Fruit fly (Drosophila melanogaster) whole organism, embryonic: ENCODE data around the gene thoc6.

Experiments
- Bteb2 ChIP-seq: fragments of 200-800 bp; sonication (Bioruptor generic); optimal IDR thresholded peaks from 2 replicates; lab custom pipeline; 2016; ENCODE audit warnings: missing biosample characterization, missing genetic modification characterization
- CG1024 ChIP-seq: fragments of 200-800 bp; sonication (Bioruptor generic); IDR thresholded peaks from 2 replicates; pipeline ENCODE4 v1.3.6; 2022; ENCODE audit warnings: missing biosample characterization, missing genetic modification characterization
- CG10267 ChIP-seq: fragments of 200-800 bp; sonication (Bioruptor generic); optimal IDR thresholded peaks from 2 replicates; lab custom pipeline; 2018; ENCODE audit warnings: missing biosample characterization, mild to moderate bottlenecking, missing genetic modification characterization, moderate library complexity
- CG10366 ChIP-seq: fragments of 200-800 bp; sonication (Bioruptor generic); IDR thresholded peaks from 2 replicates; pipeline ENCODE4 v1.3.6; 2022; ENCODE audit warnings: missing biosample characterization, missing genetic modification characterization
- CG12071 ChIP-seq: fragments of 200-800 bp; sonication (Bioruptor generic); optimal IDR thresholded peaks from 3 replicates; lab custom pipeline; 2018; ENCODE audit warnings: missing biosample characterization, mild to moderate bottlenecking, missing genetic modification characterization
- CG12769 ChIP-seq: fragments of 200-800 bp; sonication (Bioruptor generic); optimal IDR thresholded peaks from 2 replicates; lab custom pipeline; 2019; ENCODE audit warnings: missing biosample characterization, mild to moderate bottlenecking, missing genetic modification characterization, moderate library complexity
- CG15011 ChIP-seq: fragments of 200-800 bp; sonication (Bioruptor generic); optimal IDR thresholded peaks from 3 replicates; lab custom pipeline; 2018; ENCODE audit warnings: missing biosample characterization, mild to moderate bottlenecking, missing genetic modification characterization
- CG15269 ChIP-seq: fragments of 200-800 bp; sonication (Bioruptor generic); optimal IDR thresholded peaks from 2 replicates; lab custom pipeline; 2018; ENCODE audit warnings: missing biosample characterization, mild to moderate bottlenecking, missing genetic modification characterization, moderate library complexity
- CG1529 ChIP-seq: fragments of 200-800 bp; sonication (Bioruptor generic); optimal IDR thresholded peaks from 3 replicates; lab custom pipeline; 2018; ENCODE audit warnings: missing biosample characterization, missing genetic modification characterization
- CG15514 ChIP-seq: fragments of 200-800 bp; sonication (Bioruptor generic); optimal IDR thresholded peaks from 3 replicates; lab custom pipeline; 2017; ENCODE audit warnings: missing biosample characterization, missing genetic modification characterization, mild to moderate bottlenecking, moderate library complexity, missing genetic modification reagents
- CG16863 ChIP-seq: fragments of 200-800 bp; sonication (Bioruptor generic); optimal IDR thresholded peaks from 3 replicates; lab custom pipeline; 2016; ENCODE audit warnings: missing biosample characterization, missing genetic modification characterization
- CG18262 ChIP-seq: fragments of 200-800 bp; optimal IDR thresholded peaks from 3 replicates; lab custom pipeline; 2019; ENCODE audit warnings: missing biosample characterization, mild to moderate bottlenecking, missing genetic modification characterization, moderate library complexity
- CG18476 ChIP-seq: fragments of 200-800 bp; sonication (Bioruptor generic); optimal IDR thresholded peaks from 2 replicates; lab custom pipeline; 2016; ENCODE audit warnings: missing biosample characterization, mild to moderate bottlenecking, missing genetic modification characterization
- CG31365 ChIP-seq: fragments of 200-800 bp; sonication (Bioruptor generic); optimal IDR thresholded peaks from 2 replicates; lab custom pipeline; 2018; ENCODE audit warnings: missing biosample characterization, mild to moderate bottlenecking, missing genetic modification characterization
- CG34224 ChIP-seq: fragments of 200-800 bp; sonication (Bioruptor generic); IDR thresholded peaks from 3 replicates; pipeline ENCODE4 v1.3.6; 2022; ENCODE audit warnings: missing biosample characterization, missing genetic modification characterization; ENCODE audit not compliant: partially characterized antibody
- CG4707 ChIP-seq: fragments of 200-800 bp; sonication (Bioruptor generic); optimal IDR thresholded peaks from 2 replicates; lab custom pipeline; 2018; ENCODE audit warnings: missing biosample characterization, mild to moderate bottlenecking, missing genetic modification characterization, moderate library complexity
- CG7963 ChIP-seq: fragments of 200-800 bp; sonication (Bioruptor generic); IDR thresholded peaks from 3 replicates; pipeline ENCODE4 v1.3.6; 2022; ENCODE audit warnings: missing biosample characterization, missing genetic modification characterization; ENCODE audit not compliant: partially characterized antibody
- CG7987 ChIP-seq: fragments of 200-800 bp; sonication (Bioruptor generic); optimal IDR thresholded peaks from 2 replicates; lab custom pipeline; 2018; ENCODE audit warnings: missing biosample characterization, mild to moderate bottlenecking, missing genetic modification characterization, moderate library complexity
- CG8388 ChIP-seq: fragments of 200-800 bp; sonication (Bioruptor generic); optimal IDR thresholded peaks from 2 replicates; lab custom pipeline; 2019; ENCODE audit warnings: missing biosample characterization, mild to moderate bottlenecking, missing genetic modification characterization, moderate library complexity
- CTCF ChIP-seq: fragments of 200-800 bp; sonication (Bioruptor generic); optimal IDR thresholded peaks from 2 replicates; lab custom pipeline; 2017; ENCODE audit warnings: missing biosample characterization, mild to moderate bottlenecking, missing genetic modification characterization, moderate library complexity
- CoRest ChIP-seq: fragments of 200-800 bp; sonication (Bioruptor generic); optimal IDR thresholded peaks from 3 replicates; lab custom pipeline; 2018; ENCODE audit warnings: missing biosample characterization, mild to moderate bottlenecking, missing genetic modification characterization, moderate library complexity
- Deaf1 ChIP-seq: fragments of 200-800 bp; optimal IDR thresholded peaks from 3 replicates; lab custom pipeline; 2019; ENCODE audit warnings: missing biosample characterization, mild to moderate bottlenecking, missing genetic modification characterization, moderate library complexity
- Dp ChIP-seq: fragments of 200-800 bp; sonication (Bioruptor generic); optimal IDR thresholded peaks from 2 replicates; lab custom pipeline; 2018; ENCODE audit warnings: missing biosample characterization, mild to moderate bottlenecking, missing genetic modification characterization, moderate library complexity
- HLH3B ChIP-seq: fragments of 200-800 bp; sonication (Bioruptor generic); IDR thresholded peaks from 2 replicates; pipeline ENCODE4 v1.3.6; 2022; ENCODE audit warnings: missing biosample characterization, missing genetic modification characterization
- HLH54F ChIP-seq: fragments of 200-800 bp; sonication (Bioruptor generic); optimal IDR thresholded peaks from 3 replicates; lab custom pipeline; 2016; ENCODE audit warnings: missing biosample characterization, missing genetic modification characterization
- HmgD ChIP-seq: fragments of 200-800 bp; sonication (Bioruptor generic); optimal IDR thresholded peaks from 3 replicates; lab custom pipeline; 2016; ENCODE audit warnings: missing biosample characterization, missing genetic modification characterization
- Hmx ChIP-seq: fragments of 200-800 bp; sonication (Bioruptor generic); optimal IDR thresholded peaks from 2 replicates; lab custom pipeline; 2016; ENCODE audit warnings: missing biosample characterization, missing genetic modification characterization
- Hr51 ChIP-seq, 2 experiments: fragments of 200-800 bp; sonication (Bioruptor generic); optimal IDR thresholded peaks; 2 replicates in 1 of 2; 3 replicates in 1 of 2; lab custom pipeline; 2016 to 2018; ENCODE audit warnings: missing biosample characterization in 2 of 2, missing genetic modification characterization in 2 of 2, mild to moderate bottlenecking in 1 of 2, moderate library complexity in 1 of 2
- Kr ChIP-seq: fragments of 200-800 bp; sonication (Bioruptor generic); optimal IDR thresholded peaks from 2 replicates; lab custom pipeline; 2017; ENCODE audit warnings: missing biosample characterization, mild to moderate bottlenecking, missing genetic modification characterization
- Neu2 ChIP-seq: fragments of 200-800 bp; sonication (Bioruptor generic); optimal IDR thresholded peaks from 3 replicates; lab custom pipeline; 2016; ENCODE audit warnings: missing biosample characterization, missing genetic modification characterization, borderline replicate concordance
- Ssrp ChIP-seq: fragments of 200-800 bp; sonication (Bioruptor generic); optimal IDR thresholded peaks from 2 replicates; lab custom pipeline; 2018; ENCODE audit warnings: missing biosample characterization, mild to moderate bottlenecking, missing genetic modification characterization, moderate library complexity
- Usf ChIP-seq: fragments of 200-800 bp; sonication (Bioruptor generic); optimal IDR thresholded peaks from 2 replicates; lab custom pipeline; 2017; ENCODE audit warnings: missing genotype, missing biosample characterization, missing genetic modification characterization
- al ChIP-seq: fragments of 200-800 bp; sonication (Bioruptor generic); IDR thresholded peaks from 2 replicates; pipeline ENCODE4 v1.3.6; 2022; ENCODE audit warnings: missing biosample characterization, missing genetic modification characterization
- chinmo ChIP-seq: fragments of 200-800 bp; sonication (Bioruptor generic); IDR thresholded peaks from 4 replicates; pipeline ENCODE4 v1.3.6; 2022; ENCODE audit warnings: missing biosample characterization, missing genetic modification characterization; ENCODE audit not compliant: partially characterized antibody
- chm ChIP-seq: fragments of 200-800 bp; sonication (Bioruptor generic); IDR thresholded peaks from 2 replicates; pipeline ENCODE4 v1.3.6; 2022; ENCODE audit warnings: missing biosample characterization, missing genetic modification characterization
- dysf ChIP-seq: fragments of 200-800 bp; sonication (Bioruptor generic); IDR thresholded peaks from 3 replicates; pipeline ENCODE4 v1.3.6; 2022; ENCODE audit warnings: missing biosample characterization, missing genetic modification characterization
- eyg ChIP-seq: fragments of 200-800 bp; sonication (Bioruptor generic); optimal IDR thresholded peaks from 3 replicates; lab custom pipeline; 2016; ENCODE audit warnings: missing biosample characterization, missing genetic modification characterization
- gsb ChIP-seq: fragments of 200-800 bp; sonication (Bioruptor generic); IDR thresholded peaks from 2 replicates; pipeline ENCODE4 v1.3.6; 2022; ENCODE audit warnings: missing biosample characterization, missing genetic modification characterization
- maf-S ChIP-seq: fragments of 200-800 bp; sonication (Bioruptor generic); optimal IDR thresholded peaks from 2 replicates; lab custom pipeline; 2016; ENCODE audit warnings: missing biosample characterization, missing genetic modification characterization
- nerfin-1 ChIP-seq: fragments of 200-800 bp; sonication (Bioruptor generic); optimal IDR thresholded peaks from 3 replicates; lab custom pipeline; 2019; ENCODE audit warnings: missing biosample characterization, mild to moderate bottlenecking, missing genetic modification characterization, moderate library complexity
- oc ChIP-seq: fragments of 200-800 bp; sonication (Bioruptor generic); optimal IDR thresholded peaks from 2 replicates; lab custom pipeline; 2018; ENCODE audit warnings: missing biosample characterization, mild to moderate bottlenecking, missing genetic modification characterization, moderate library complexity
- slp2 ChIP-seq: fragments of 200-800 bp; sonication (Bioruptor generic); optimal IDR thresholded peaks from 2 replicates; lab custom pipeline; 2016; ENCODE audit warnings: missing biosample characterization, missing genetic modification characterization
- sr ChIP-seq: fragments of 200-800 bp; sonication (Bioruptor generic); IDR thresholded peaks from 3 replicates; pipeline ENCODE4 v1.3.6; 2022; ENCODE audit warnings: missing biosample characterization, missing genetic modification characterization
- sug ChIP-seq: fragments of 200-800 bp; optimal IDR thresholded peaks from 2 replicates; lab custom pipeline; 2019; ENCODE audit warnings: missing biosample characterization, mild to moderate bottlenecking, missing genetic modification characterization, moderate library complexity
- tin ChIP-seq: fragments of 200-800 bp; sonication (Bioruptor generic); optimal IDR thresholded peaks from 3 replicates; lab custom pipeline; 2016; ENCODE audit warnings: missing biosample characterization, missing genetic modification characterization
- tna ChIP-seq: fragments of 200-800 bp; sonication (Bioruptor generic); IDR thresholded peaks from 2 replicates; pipeline ENCODE4 v1.3.6; 2022; ENCODE audit warnings: missing biosample characterization, missing genetic modification characterization; ENCODE audit not compliant: partially characterized antibody
- toy ChIP-seq: fragments of 200-800 bp; sonication (Bioruptor generic); IDR thresholded peaks from 2 replicates; pipeline ENCODE4 v1.3.6; 2022; ENCODE audit warnings: missing biosample characterization, missing genetic modification characterization
- unpg ChIP-seq: fragments of 200-800 bp; sonication (Bioruptor generic); optimal IDR thresholded peaks from 3 replicates; lab custom pipeline; 2018; ENCODE audit warnings: missing biosample characterization, mild to moderate bottlenecking, missing genetic modification characterization, moderate library complexity
- zen ChIP-seq: fragments of 200-800 bp; sonication (Bioruptor generic); optimal IDR thresholded peaks from 3 replicates; lab custom pipeline; 2018; ENCODE audit warnings: missing biosample characterization, mild to moderate bottlenecking, missing genetic modification characterization, moderate library complexity
- zen2 ChIP-seq: fragments of 200-800 bp; sonication (Bioruptor generic); IDR thresholded peaks from 3 replicates; pipeline ENCODE4 v1.3.6; 2022; ENCODE audit warnings: missing biosample characterization, missing genetic modification characterization; ENCODE audit not compliant: partially characterized antibody

The thoc6 gene

DNA sequence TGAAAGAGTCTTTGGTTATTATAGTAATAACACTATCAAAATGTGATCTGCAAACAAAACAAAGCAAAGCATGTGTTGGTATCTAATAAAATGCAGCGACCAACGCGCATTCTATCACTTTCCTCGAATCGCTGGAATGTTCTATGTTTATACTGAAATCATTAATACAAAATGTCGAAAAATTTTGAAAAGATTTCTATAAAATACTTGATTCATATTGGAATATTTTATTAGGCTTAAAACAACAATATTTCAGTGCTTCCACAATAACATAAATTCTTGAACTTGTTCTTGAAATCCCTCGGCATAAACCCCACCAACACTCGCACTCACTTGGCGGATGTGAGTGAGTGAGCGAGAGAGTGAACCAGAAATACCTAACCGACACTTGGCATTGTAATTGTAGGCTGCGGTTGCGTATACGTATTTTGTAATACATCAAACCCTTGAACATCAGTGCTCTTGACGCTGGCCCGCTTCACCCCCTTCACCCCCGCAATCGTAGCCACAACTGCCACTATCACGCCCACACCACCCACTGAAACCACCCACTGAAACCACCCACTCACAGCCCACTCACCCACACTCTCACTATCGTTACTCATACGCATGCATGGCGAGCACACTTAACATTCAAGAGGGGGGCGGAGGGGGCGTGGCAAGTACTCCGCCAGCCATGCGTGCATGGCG is 29.6 kb upstream of the thoc6 start (continued):
- no peak for TF ChIP-seq Usf (GFP tag; lab: Kevin White, UChicago)
- no peak for TF ChIP-seq CTCF (GFP tag; lab: Kevin White, UChicago)
- TF ChIP-seq CG18476, result no peak
- no peak for TF ChIP-seq HLH3B (GFP tag; lab: Robert Waterston, UW)
- TF ChIP-seq CG7963, result no peak
- peak; percentile 39; the same call in 1 of the 2 replicates for TF ChIP-seq chm (GFP tag; lab: Robert Waterston, UW)
- TF ChIP-seq CG15269 (tag; lab: Kevin White, UChicago), result peak; percentile 57
- TF ChIP-seq CG18262 (tag; lab: Kevin White, UChicago), result peak; percentile 56
- peak; percentile 12 for TF ChIP-seq sug (tag; lab: Kevin White, UChicago)
- TF ChIP-seq toy (GFP tag; lab: Robert Waterston, UW), result no peak
- no peak for TF ChIP-seq dysf (GFP tag; lab: Robert Waterston, UW)
- TF ChIP-seq CG12769 (tag; lab: Kevin White, UChicago), result no peak
- no peak for TF ChIP-seq CG34224 (GFP tag; lab: Robert Waterston, UW)
- TF ChIP-seq CG10267, result no peak
- TF ChIP-seq eyg (GFP tag; lab: Kevin White, UChicago), result no peak
- TF ChIP-seq CG15514, result no peak
- no peak for TF ChIP-seq zen (tag; lab: Kevin White, UChicago)
- no peak for TF ChIP-seq CG8388 (GFP tag; lab: Kevin White, UChicago)
- no peak for TF ChIP-seq maf-S
- TF ChIP-seq HLH54F, result no peak
- no peak for TF ChIP-seq oc (tag; lab: Kevin White, UChicago)
- no peak for TF ChIP-seq Bteb2 (GFP tag; lab: Kevin White, UChicago)
- TF ChIP-seq CG1024, result no peak
- peak; percentile 28 for TF ChIP-seq CoRest (tag; lab: Kevin White, UChicago)
- no peak for TF ChIP-seq CG1529 (GFP tag; lab: Kevin White, UChicago)
- no peak for TF ChIP-seq al (GFP tag; lab: Robert Waterston, UW)
- TF ChIP-seq gsb, result peak; percentile 35; the same call in 1 of the 2 replicates
- TF ChIP-seq Dp (GFP tag; lab: Kevin White, UChicago), result no peak
- TF ChIP-seq CG7987 (GFP tag; lab: Kevin White, UChicago), result no peak
- TF ChIP-seq Ssrp, result no peak
- no peak for TF ChIP-seq Hmx (GFP tag; lab: Kevin White, UChicago)
- TF ChIP-seq sr (GFP tag; lab: Robert Waterston, UW), result peak; percentile 79
- TF ChIP-seq Neu2 (GFP tag; lab: Kevin White, UChicago), result no peak
- TF ChIP-seq Hr51 (GFP tag; optimal IDR thresholded peaks at IDR 0.05; lab: Kevin White, UChicago), result peak in 1 of 2 experiments; percentile 62
- no peak for TF ChIP-seq HmgD
- TF ChIP-seq nerfin-1 (tag; lab: Kevin White, UChicago), result no peak
- TF ChIP-seq CG4707 (GFP tag; lab: Kevin White, UChicago), result no peak
- no peak for TF ChIP-seq tna
- no peak for TF ChIP-seq tin (GFP tag; lab: Kevin White, UChicago)
- no peak for TF ChIP-seq CG31365 (tag; lab: Kevin White, UChicago)
- TF ChIP-seq CG15011 (GFP tag; lab: Kevin White, UChicago), result no peak
- no peak for TF ChIP-seq slp2
- no peak for TF ChIP-seq CG16863 (GFP tag; lab: Kevin White, UChicago)
- peak; percentile 77; the same call in 2 of the 4 replicates for TF ChIP-seq chinmo (GFP tag; lab: Robert Waterston, UW)
- TF ChIP-seq CG12071, result no peak
- peak; percentile 46 for TF ChIP-seq CG10366
- TF ChIP-seq Deaf1 (tag; lab: Kevin White, UChicago), result no peak
- TF ChIP-seq unpg (GFP tag; lab: Kevin White, UChicago), result peak; percentile 67
- TF ChIP-seq Kr, result no peak
- no peak for TF ChIP-seq zen2 (GFP tag; lab: Robert Waterston, UW)
